Worm (Caenorhabditis elegans) whole organism, early embryonic: ENCODE data around the gene hum-10.
A peak's percentile ranks its signal among the peaks of the same experiment; 100 is the strongest.

Experiments used
- B0310.2 ChIP-seq: sonication (generic microtip); optimal IDR thresholded peaks from 2 replicates; lab custom pipeline; 2016; ENCODE audit warnings: mild to moderate bottlenecking, missing genetic modification characterization, missing compliant biosample characterization
- F13C5.2 ChIP-seq: sonication (generic microtip); optimal IDR thresholded peaks from 2 replicates; lab custom pipeline; 2017; ENCODE audit warnings: mild to moderate bottlenecking, missing genetic modification characterization, inconsistent platforms, missing compliant biosample characterization
- aly-1 ChIP-seq: sonication (generic microtip); optimal IDR thresholded peaks from 2 replicates; lab custom pipeline; 2016; ENCODE audit warnings: missing genetic modification characterization, missing compliant biosample characterization
- ama-1 ChIP-seq: fragments of 150-350 bp; optimal IDR thresholded peaks from 2 replicates; lab custom pipeline; 2014
- ceh-13 ChIP-seq: fragments of 200-800 bp; sonication (Bioruptor generic); optimal IDR thresholded peaks from 2 replicates; lab custom pipeline; 2018; ENCODE audit warnings: mild to moderate bottlenecking, missing genetic modification characterization, missing compliant biosample characterization
- ceh-36 ChIP-seq: sonication (generic microtip); optimal IDR thresholded peaks from 2 replicates; lab custom pipeline; 2016; ENCODE audit warnings: missing genetic modification characterization, inconsistent platforms, missing compliant biosample characterization
- ets-7 ChIP-seq: sonication (generic microtip); optimal IDR thresholded peaks from 2 replicates; lab custom pipeline; 2016; ENCODE audit warnings: missing genotype, missing genetic modification characterization, missing compliant biosample characterization
- flt-1 ChIP-seq: fragments of 200-800 bp; sonication (Bioruptor generic); IDR thresholded peaks from 2 replicates; pipeline ENCODE4 v1.3.6; 2022; ENCODE audit warnings: missing genetic modification characterization, missing compliant biosample characterization
- hmbx-1 ChIP-seq: sonication (generic microtip); optimal IDR thresholded peaks from 2 replicates; lab custom pipeline; 2016; ENCODE audit warnings: mild to moderate bottlenecking, missing genetic modification characterization, missing compliant biosample characterization
- hmg-4 ChIP-seq: fragments of 200-800 bp; sonication (Bioruptor generic); optimal IDR thresholded peaks from 2 replicates; lab custom pipeline; 2018; ENCODE audit warnings: mild to moderate bottlenecking, missing genetic modification characterization, missing compliant biosample characterization
- hnd-1 ChIP-seq: sonication (generic microtip); optimal IDR thresholded peaks from 2 replicates; lab custom pipeline; 2016; ENCODE audit warnings: missing genetic modification characterization, missing compliant biosample characterization
- pes-1 ChIP-seq: fragments of 200-800 bp; sonication (Bioruptor generic); IDR thresholded peaks from 2 replicates; pipeline ENCODE4 v1.3.6; 2022; ENCODE audit warnings: missing genetic modification reagents, missing genetic modification characterization, missing compliant biosample characterization
- scrt-1 ChIP-seq: fragments of 200-800 bp; sonication (Bioruptor generic); IDR thresholded peaks from 2 replicates; pipeline ENCODE4 v1.3.6; 2022; ENCODE audit warnings: missing genetic modification characterization, missing compliant biosample characterization
- sea-1 ChIP-seq: fragments of 200-800 bp; sonication (Bioruptor generic); conservative IDR thresholded peaks from 2 replicates; pipeline ENCODE4 v1.3.6; 2022; ENCODE audit warnings: missing genetic modification characterization, missing compliant biosample characterization
- tbx-11 ChIP-seq: fragments of 200-800 bp; sonication (Bioruptor generic); IDR thresholded peaks from 2 replicates; pipeline ENCODE4 v1.3.6; 2022; ENCODE audit warnings: missing genetic modification characterization, missing compliant biosample characterization
- tbx-37 ChIP-seq: fragments of 200-800 bp; sonication (Bioruptor generic); conservative IDR thresholded peaks from 2 replicates; pipeline ENCODE4 v1.3.6; 2022; ENCODE audit warnings: missing genetic modification reagents, missing genetic modification characterization, missing compliant biosample characterization
- tra-4 ChIP-seq: sonication (generic microtip); optimal IDR thresholded peaks from 2 replicates; lab custom pipeline; 2017; ENCODE audit warnings: missing genetic modification characterization, missing compliant biosample characterization

hum-10 gene

ce11 chrX:4795329-4795728 lies 13.2 kb upstream of the hum-10 start:
- no peak for TF ChIP-seq sea-1 (GFP tag; lab: Robert Waterston, UW)
- TF ChIP-seq tbx-37, result no peak
- no peak for TF ChIP-seq ama-1
- TF ChIP-seq aly-1 (tag; lab: Kevin White, UChicago), result no peak
- TF ChIP-seq ets-7 (tag; lab: Kevin White, UChicago), result no peak
- no peak for TF ChIP-seq tbx-11
- no peak for TF ChIP-seq hnd-1 (tag; lab: Kevin White, UChicago)
- TF ChIP-seq hmbx-1 (tag; lab: Kevin White, UChicago), result no peak
- no peak for TF ChIP-seq F13C5.2 (tag; lab: Kevin White, UChicago)
- no peak for TF ChIP-seq pes-1 (GFP tag; lab: Robert Waterston, UW)
- no peak for TF ChIP-seq tra-4

- TF ChIP-seq hmg-4 (GFP tag; lab: Kevin White, UChicago), result no peak
- TF ChIP-seq ama-1, result no peak
- TF ChIP-seq tbx-11, result no peak
- TF ChIP-seq ceh-13 (GFP tag; lab: Kevin White, UChicago), result no peak
- TF ChIP-seq hmbx-1 (tag; lab: Kevin White, UChicago), result no peak
- TF ChIP-seq ets-7 (tag; lab: Kevin White, UChicago), result no peak
- TF ChIP-seq tbx-37, result no peak
- no peak for TF ChIP-seq hnd-1 (tag; lab: Kevin White, UChicago)
- TF ChIP-seq B0310.2 (tag; lab: Kevin White, UChicago), result no peak
- no peak for TF ChIP-seq sea-1 (GFP tag; lab: Robert Waterston, UW)
- no peak for TF ChIP-seq ceh-36 (tag; lab: Kevin White, UChicago)
- no peak for TF ChIP-seq scrt-1 (GFP tag; lab: Robert Waterston, UW)
- TF ChIP-seq F13C5.2 (tag; lab: Kevin White, UChicago), result no peak
- no peak for TF ChIP-seq flt-1
These were observed 12.0 kb upstream of the hum-10 start for ce11 chrX:4794062-4794461.

ce11 chrX:4792979-4793378 lies 10.9 kb upstream of the hum-10 start, which contains the start of gene F43C9.1:
F43C9.1 (plus strand) TSS chrX:4793279.
- TF ChIP-seq flt-1 (no peak), tra-4 (no peak), tbx-11 (no peak), hnd-1 (tag; lab: Kevin White, UChicago) (no peak), ceh-36 (tag; lab: Kevin White, UChicago) (no peak), B0310.2 (tag; lab: Kevin White, UChicago) (no peak)

ce11 chrX:4790614-4791013 lies 8.5 kb upstream of the hum-10 start:
- TF ChIP-seq B0310.2 (tag; lab: Kevin White, UChicago) (no peak), pes-1 (GFP tag; lab: Robert Waterston, UW) (no peak), ama-1 (no peak), tbx-11 (no peak), aly-1 (tag; lab: Kevin White, UChicago) (no peak), ceh-13 (GFP tag; lab: Kevin White, UChicago) (no peak), F13C5.2 (tag; lab: Kevin White, UChicago) (no peak), ceh-36 (tag; lab: Kevin White, UChicago) (no peak), tbx-37 (no peak), tra-4 (no peak), scrt-1 (GFP tag; lab: Robert Waterston, UW) (no peak), hmg-4 (GFP tag; lab: Kevin White, UChicago) (no peak), sea-1 (GFP tag; lab: Robert Waterston, UW) (no peak)

DNA sequence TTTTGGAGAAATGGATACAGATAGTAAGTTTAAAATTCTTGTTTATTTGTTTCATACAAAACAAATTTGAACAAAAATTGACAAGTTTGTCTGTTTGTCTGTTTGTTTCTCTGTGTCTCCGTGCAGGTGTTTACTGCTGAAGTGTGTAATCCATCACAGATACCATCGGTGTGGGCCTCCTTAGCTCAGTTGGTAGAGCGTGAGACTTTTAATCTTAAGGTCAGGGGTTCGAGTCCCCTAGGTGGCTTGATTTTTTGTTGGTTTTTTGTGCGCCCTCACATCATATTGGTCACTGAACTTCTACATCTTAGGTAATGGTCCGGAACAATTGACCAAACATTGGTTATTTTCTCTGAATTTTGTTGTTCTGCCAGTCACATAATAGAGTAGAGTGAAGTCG lies 6.9 kb upstream of the hum-10 start:
- TF ChIP-seq F13C5.2 (tag; lab: Kevin White, UChicago) (peak; percentile 32), ceh-36 (tag; lab: Kevin White, UChicago) (peak; percentile 81), ets-7 (tag; lab: Kevin White, UChicago) (no peak), pes-1 (GFP tag; lab: Robert Waterston, UW) (peak; percentile 88), ama-1 (no peak), tbx-11 (peak; percentile 68; the same call in 1 of the 2 replicates), scrt-1 (GFP tag; lab: Robert Waterston, UW) (peak; percentile 83), hmg-4 (GFP tag; lab: Kevin White, UChicago) (peak; percentile 52), flt-1 (peak; percentile 82), B0310.2 (tag; lab: Kevin White, UChicago) (peak; percentile 21), ceh-13 (GFP tag; lab: Kevin White, UChicago) (peak; percentile 74), tbx-37 (peak; percentile 61), hmbx-1 (tag; lab: Kevin White, UChicago) (peak; percentile 38), hnd-1 (tag; lab: Kevin White, UChicago) (peak; percentile 56), aly-1 (tag; lab: Kevin White, UChicago) (peak; percentile 86), tra-4 (no peak), sea-1 (GFP tag; lab: Robert Waterston, UW) (peak; percentile 83)

DNA sequence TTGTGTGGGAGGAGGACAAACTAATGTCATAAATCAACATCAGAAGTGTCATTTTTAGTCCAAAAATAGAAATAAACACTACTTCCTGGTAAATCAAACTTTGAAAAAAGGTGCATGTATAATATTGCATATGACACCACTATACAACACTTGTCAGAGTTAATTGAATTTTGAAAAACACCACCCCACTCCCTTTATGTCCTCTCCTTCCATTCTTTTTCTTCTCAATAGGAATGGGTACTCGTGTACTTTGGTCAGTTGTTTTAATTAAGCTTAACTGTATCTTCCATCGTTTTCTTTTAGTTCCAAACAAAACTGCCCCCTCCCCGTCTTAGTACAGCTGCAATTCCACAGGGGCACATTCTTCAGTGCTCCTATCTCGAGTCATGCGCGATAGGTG lies 5.4 kb upstream of the hum-10 start:
- TF ChIP-seq hmbx-1 (tag; lab: Kevin White, UChicago) (no peak), ama-1 (no peak)

- TF ChIP-seq tra-4, result no peak
- no peak for TF ChIP-seq B0310.2 (tag; lab: Kevin White, UChicago)
- TF ChIP-seq hmg-4 (GFP tag; lab: Kevin White, UChicago), result no peak
- TF ChIP-seq tbx-11, result no peak
- no peak for TF ChIP-seq ama-1
- TF ChIP-seq scrt-1 (GFP tag; lab: Robert Waterston, UW), result no peak
- TF ChIP-seq ceh-13 (GFP tag; lab: Kevin White, UChicago), result no peak
- no peak for TF ChIP-seq ceh-36 (tag; lab: Kevin White, UChicago)
- no peak for TF ChIP-seq pes-1 (GFP tag; lab: Robert Waterston, UW)
- TF ChIP-seq hnd-1 (tag; lab: Kevin White, UChicago), result no peak
- TF ChIP-seq F13C5.2 (tag; lab: Kevin White, UChicago), result no peak
These were observed 2.7 kb upstream of the hum-10 start for ce11 chrX:4784776-4785175.
